Fruit fly (Drosophila melanogaster): Measurements from ENCODE around the gene CG7523.

Gene CG7523

dm6 chr3R:17700488-17701130 lies 29.9 kb upstream of the CG7523 start (continued):
- peak; percentile 57 for TF ChIP-seq TFAM (GFP tag; optimal IDR thresholded peaks at IDR 0.05)
- peak; percentile 63 for TF ChIP-seq aop (GFP tag; IDR thresholded peaks at IDR 0.05)
- peak; percentile 77 for TF ChIP-seq Dip3 (GFP tag; optimal IDR thresholded peaks at IDR 0.05)
- TF ChIP-seq CG8478 (optimal IDR thresholded peaks at IDR 0.05) = no peak
- peak; percentile 99 for TF ChIP-seq CG18619 (GFP tag; optimal IDR thresholded peaks at IDR 0.05)
- no peak for TF ChIP-seq Neu2 (GFP tag; optimal IDR thresholded peaks at IDR 0.05; ENCODE audit: borderline replicate concordance)
- TF ChIP-seq Xrp1 (GFP tag; IDR thresholded peaks at IDR 0.05) = peak; percentile 99
- no peak for TF ChIP-seq CG16813 (GFP tag; IDR thresholded peaks at IDR 0.05; ENCODE audit: partially characterized antibody)
- TF ChIP-seq ATbp (GFP tag; optimal IDR thresholded peaks at IDR 0.05) = peak; percentile 98
- peak; percentile 99 for TF ChIP-seq CG17829 (tag; optimal IDR thresholded peaks at IDR 0.05)
- TF ChIP-seq hkb (optimal IDR thresholded peaks at IDR 0.05) = no peak
- peak; percentile 99 for TF ChIP-seq hkb (GFP tag; IDR thresholded peaks at IDR 0.05)
- TF ChIP-seq zen (tag; optimal IDR thresholded peaks at IDR 0.05) = peak; percentile 93
- TF ChIP-seq pum (GFP tag; optimal IDR thresholded peaks at IDR 0.05) = peak; percentile 63
- TF ChIP-seq Asciz (GFP tag; optimal IDR thresholded peaks at IDR 0.05) = peak; percentile 97
- TF ChIP-seq ab (GFP tag; optimal IDR thresholded peaks at IDR 0.05) = peak; percentile 43
- TF ChIP-seq CG32767 (GFP tag; IDR thresholded peaks at IDR 0.05) = peak; percentile 98
- TF ChIP-seq CG31365 (tag; optimal IDR thresholded peaks at IDR 0.05) = peak; percentile 63
- TF ChIP-seq CG9609 (GFP tag; optimal IDR thresholded peaks at IDR 0.05) = peak; percentile 65
- TF ChIP-seq CG2202 (tag; optimal IDR thresholded peaks at IDR 0.05) = peak; percentile 97
- TF ChIP-seq gcm (GFP tag; optimal IDR thresholded peaks at IDR 0.05) = peak; percentile 99
- TF ChIP-seq GATAe (GFP tag; conservative IDR thresholded peaks at IDR 0.05) = peak; percentile 92
- peak; percentile 98 for TF ChIP-seq CG6689 (GFP tag; IDR thresholded peaks at IDR 0.05)
- TF ChIP-seq CG31441 (GFP tag; IDR thresholded peaks at IDR 0.05) = peak; percentile 99
- TF ChIP-seq Blimp-1 (GFP tag; optimal IDR thresholded peaks at IDR 0.05) = peak; percentile 97
- peak; percentile 94 for TF ChIP-seq CG16815 (GFP tag; optimal IDR thresholded peaks at IDR 0.05)
- TF ChIP-seq lmd (GFP tag; IDR thresholded peaks at IDR 0.05) = peak; percentile 98
- TF ChIP-seq CG4617 (GFP tag; optimal IDR thresholded peaks at IDR 0.05; ENCODE audit: borderline replicate concordance) = peak; percentile 90
- TF ChIP-seq Doc3 (GFP tag; IDR thresholded peaks at IDR 0.05; ENCODE audit: partially characterized antibody) = no peak
- TF ChIP-seq gce (GFP tag; IDR thresholded peaks at IDR 0.05) = peak; percentile 96
- peak; percentile 96 for TF ChIP-seq twi (tag; optimal IDR thresholded peaks at IDR 0.05)
- TF ChIP-seq Abd-B (GFP tag; optimal IDR thresholded peaks at IDR 0.05) = peak; percentile 98
- TF ChIP-seq chinmo (GFP tag; IDR thresholded peaks at IDR 0.05; ENCODE audit: partially characterized antibody) = peak; percentile 99
- no peak for TF ChIP-seq cg (GFP tag; optimal IDR thresholded peaks at IDR 0.05)
- TF ChIP-seq HmgD (GFP tag; optimal IDR thresholded peaks at IDR 0.05) = no peak
- TF ChIP-seq CG4328 (GFP tag; optimal IDR thresholded peaks at IDR 0.05) = peak; percentile 99
- TF ChIP-seq Bgb (GFP tag; IDR thresholded peaks at IDR 0.05; ENCODE audit: partially characterized antibody) = peak; percentile 45; the same call in 1 of the 2 replicates
- TF ChIP-seq fru (optimal IDR thresholded peaks at IDR 0.05) = no peak
- TF ChIP-seq CG17385 (GFP tag; optimal IDR thresholded peaks at IDR 0.05) = peak; percentile 98
- TF ChIP-seq Hr78 (GFP tag; optimal IDR thresholded peaks at IDR 0.05) = peak in 1 of 2 experiments; percentile 95
- TF ChIP-seq yki (optimal IDR thresholded peaks at IDR 0.05) = no peak
- TF ChIP-seq vfl (GFP tag; optimal IDR thresholded peaks at IDR 0.05) = peak; percentile 86
- peak; percentile 79 for TF ChIP-seq CHES-1-like (GFP tag; optimal IDR thresholded peaks at IDR 0.05)
- TF ChIP-seq E2f1 (GFP tag; IDR thresholded peaks at IDR 0.05) = peak; percentile 99
- no peak for TF ChIP-seq vnd (GFP tag; IDR thresholded peaks at IDR 0.05; ENCODE audit: partially characterized antibody)
- TF ChIP-seq CG17568 (GFP tag; optimal IDR thresholded peaks at IDR 0.05) = no peak
- TF ChIP-seq CG10543 (GFP tag; optimal IDR thresholded peaks at IDR 0.05) = peak; percentile 100
- peak; percentile 88 for TF ChIP-seq E2f2 (GFP tag; IDR thresholded peaks at IDR 0.05)
- TF ChIP-seq NC2β (GFP tag; optimal IDR thresholded peaks at IDR 0.05) = peak; percentile 60
- TF ChIP-seq CG8765 (GFP tag; IDR thresholded peaks at IDR 0.05) = peak; percentile 78
